5 fruit fly cellular contexts compared by ENCODE assay signal in genomic region chr2L:16522286-16522646, dm6.
TF ChIP-seq lines count a peak whose summit lies in the region.

No protein-coding gene starts in this region.

- TF ChIP-seq CTCF in whole organism, embryonic (GFP tag; optimal IDR thresholded peaks at IDR 0.05; lab: Kevin White, UChicago): no peak

TF ChIP-seq in whole organism, adult, 20 proteins besides CTCF, POLR2A, EP300 and RAD21:
- TF ChIP-seq tj (GFP tag; optimal IDR thresholded peaks at IDR 0.05; lab: Kevin White, UChicago) (peak; percentile 80), ovo (GFP tag; optimal IDR thresholded peaks at IDR 0.05; lab: Kevin White, UChicago) (peak; percentile 0), CG5204 (GFP tag; optimal IDR thresholded peaks at IDR 0.05; lab: Kevin White, UChicago) (no peak), cnc (optimal IDR thresholded peaks at IDR 0.05; lab: Kevin White, UChicago) (no peak), cic (GFP tag; optimal IDR thresholded peaks at IDR 0.05; lab: Kevin White, UChicago) (peak; percentile 68), CG14711 (tag; optimal IDR thresholded peaks at IDR 0.05; lab: Kevin White, UChicago) (peak; percentile 2)
TF ChIP-seq in whole organism, adult: peak in this region for 4.

TF ChIP-seq in whole organism, embryonic, 481 proteins besides CTCF, POLR2A, EP300 and RAD21:
- TF ChIP-seq Drgx (GFP tag; IDR thresholded peaks at IDR 0.05; lab: Robert Waterston, UW) (0 out of 2 replicates have a peak, but pooled peaks have one; percentile 22), CG11560 (tag; IDR thresholded peaks at IDR 0.05; lab: Robert Waterston, UW) (no peak; the same call in 2 of the 3 replicates), schlank (tag; optimal IDR thresholded peaks at IDR 0.05; lab: Kevin White, UChicago) (no peak), CG5245 (GFP tag; optimal IDR thresholded peaks at IDR 0.05; lab: Kevin White, UChicago) (no peak), Dll (GFP tag; IDR thresholded peaks at IDR 0.05; lab: Robert Waterston, UW; ENCODE audit: partially characterized antibody) (no peak), Mes4 (GFP tag; optimal IDR thresholded peaks at IDR 0.05; lab: Kevin White, UChicago) (no peak), crol (GFP tag; IDR thresholded peaks at IDR 0.05; lab: Robert Waterston, UW) (peak; percentile 11; the same call in 1 of the 2 replicates), zf30C (GFP tag; optimal IDR thresholded peaks at IDR 0.05; lab: Kevin White, UChicago) (no peak), CG17359 (tag; optimal IDR thresholded peaks at IDR 0.05; lab: Kevin White, UChicago) (no peak), CG7372 (GFP tag; IDR thresholded peaks at IDR 0.05; lab: Robert Waterston, UW) (no peak), CG15011 (GFP tag; optimal IDR thresholded peaks at IDR 0.05; lab: Kevin White, UChicago) (no peak), CG16779 (GFP tag; IDR thresholded peaks at IDR 0.05; lab: Robert Waterston, UW) (0 out of 2 replicates have a peak, but pooled peaks have one; percentile 48), CG4730 (GFP tag; IDR thresholded peaks at IDR 0.05; lab: Robert Waterston, UW) (no peak), ewg (GFP tag; optimal IDR thresholded peaks at IDR 0.05; lab: Kevin White, UChicago) (peak; percentile 46), disco-r (GFP tag; optimal IDR thresholded peaks at IDR 0.05; lab: Kevin White, UChicago) (no peak), Stat92E (GFP tag; optimal IDR thresholded peaks at IDR 0.05; lab: Kevin White, UChicago) (no peak), lov (optimal IDR thresholded peaks at IDR 0.05; lab: Kevin White, UChicago) (no peak), lov (GFP tag; IDR thresholded peaks at IDR 0.05; lab: Robert Waterston, UW) (0 out of 3 replicates have a peak, but pooled peaks have one; percentile 11), CG10565 (GFP tag; optimal IDR thresholded peaks at IDR 0.05; lab: Kevin White, UChicago) (no peak), CG15601 (tag; optimal IDR thresholded peaks at IDR 0.05; lab: Kevin White, UChicago) (no peak)

TF ChIP-seq in whole organism, prepupa, 60 proteins besides CTCF, POLR2A, EP300 and RAD21:
- no peak for TF ChIP-seq Smox (GFP tag; optimal IDR thresholded peaks at IDR 0.05; lab: Kevin White, UChicago)
- TF ChIP-seq CG11294 (GFP tag; IDR thresholded peaks at IDR 0.05; lab: Robert Waterston, UW): peak; percentile 6; the same call in 1 of the 2 replicates
- TF ChIP-seq Ets96B (tag; optimal IDR thresholded peaks at IDR 0.05; lab: Kevin White, UChicago): no peak
- TF ChIP-seq CG6163 (GFP tag; IDR thresholded peaks at IDR 0.05; lab: Robert Waterston, UW): peak; percentile 52
- TF ChIP-seq eg (GFP tag; IDR thresholded peaks at IDR 0.05; lab: Robert Waterston, UW): peak; percentile 47; the same call in 1 of the 3 replicates
- no peak for TF ChIP-seq salr (GFP tag; optimal IDR thresholded peaks at IDR 0.05; lab: Kevin White, UChicago)

TF ChIP-seq in whole organism, pupa, 21 proteins besides CTCF, POLR2A, EP300 and RAD21:
- TF ChIP-seq gl (tag; optimal IDR thresholded peaks at IDR 0.05; lab: Kevin White, UChicago): no peak
- peak; percentile 19; the same call in 1 of the 2 replicates for TF ChIP-seq Ets98B (GFP tag; IDR thresholded peaks at IDR 0.05; lab: Robert Waterston, UW)
- peak; percentile 52; the same call in 1 of the 3 replicates for TF ChIP-seq fd96Ca (GFP tag; IDR thresholded peaks at IDR 0.05; lab: Robert Waterston, UW)
- peak; percentile 51; the same call in 2 of the 3 replicates for TF ChIP-seq CG4496 (GFP tag; IDR thresholded peaks at IDR 0.05; lab: Robert Waterston, UW)
- TF ChIP-seq CG8301 (tag; optimal IDR thresholded peaks at IDR 0.05; lab: Kevin White, UChicago): no peak

TF ChIP-seq in whole organism, wandering third instar larva, 38 proteins besides CTCF, POLR2A, EP300 and RAD21:
- TF ChIP-seq Hr78 (GFP tag; optimal IDR thresholded peaks at IDR 0.05; lab: Kevin White, UChicago) (no peak), h (GFP tag; optimal IDR thresholded peaks at IDR 0.05; lab: Kevin White, UChicago) (no peak), Sp1 (GFP tag; optimal IDR thresholded peaks at IDR 0.05; lab: Kevin White, UChicago) (no peak), woc (GFP tag; optimal IDR thresholded peaks at IDR 0.05; lab: Kevin White, UChicago) (no peak), CG9705 (GFP tag; optimal IDR thresholded peaks at IDR 0.05; lab: Kevin White, UChicago) (no peak), Rel (GFP tag; optimal IDR thresholded peaks at IDR 0.05; lab: Kevin White, UChicago) (no peak), Rel (tag; optimal IDR thresholded peaks at IDR 0.05; lab: Kevin White, UChicago) (peak; percentile 95), Hr83 (GFP tag; optimal IDR thresholded peaks at IDR 0.05; lab: Kevin White, UChicago; ENCODE audit: poor library complexity, severe bottlenecking) (no peak)
